Fruit fly (Drosophila melanogaster) whole organism, pupa: ENCODE data around the gene CG17154.

Experiments
- CG10348 ChIP-seq: fragments of 200-800 bp; sonication (Bioruptor generic); IDR thresholded peaks from 2 replicates; pipeline ENCODE4 v1.3.6; 2022; ENCODE audit warnings: missing biosample characterization, missing genetic modification characterization
- CG12605 ChIP-seq: fragments of 200-800 bp; sonication (Bioruptor generic); IDR thresholded peaks from 2 replicates; pipeline ENCODE4 v1.3.6; 2022; ENCODE audit warnings: missing biosample characterization, missing genetic modification characterization
- CG13204 ChIP-seq: fragments of 200-800 bp; sonication (Bioruptor generic); optimal IDR thresholded peaks from 2 replicates; lab custom pipeline; 2018; ENCODE audit warnings: missing biosample characterization, mild to moderate bottlenecking, missing genetic modification characterization, moderate library complexity
- CG14655 ChIP-seq: fragments of 200-800 bp; sonication (Bioruptor generic); optimal IDR thresholded peaks from 3 replicates; lab custom pipeline; 2017; ENCODE audit warnings: mild to moderate bottlenecking, missing biosample characterization, missing genetic modification reagents, missing genetic modification characterization
- CG15710 ChIP-seq: fragments of 200-800 bp; sonication (Bioruptor generic); optimal IDR thresholded peaks from 2 replicates; lab custom pipeline; 2018; ENCODE audit warnings: missing biosample characterization, mild to moderate bottlenecking, missing genetic modification characterization, moderate library complexity
- CG17806 ChIP-seq: fragments of 200-800 bp; sonication (Bioruptor generic); optimal IDR thresholded peaks from 2 replicates; lab custom pipeline; 2018; ENCODE audit warnings: missing biosample characterization, mild to moderate bottlenecking, missing genetic modification characterization, moderate library complexity
- CG32121 ChIP-seq: fragments of 200-800 bp; sonication (Bioruptor generic); IDR thresholded peaks from 2 replicates; pipeline ENCODE4 v1.3.6; 2022; ENCODE audit warnings: missing biosample characterization, missing genetic modification characterization
- CG34367 ChIP-seq: fragments of 200-800 bp; sonication (Bioruptor generic); optimal IDR thresholded peaks from 2 replicates; lab custom pipeline; 2018; ENCODE audit warnings: missing biosample characterization, mild to moderate bottlenecking, missing genetic modification characterization
- CG4496 ChIP-seq: fragments of 200-800 bp; sonication (Bioruptor generic); IDR thresholded peaks from 3 replicates; pipeline ENCODE4 v1.3.6; 2022; ENCODE audit warnings: missing biosample characterization, missing genetic modification characterization
- CG8159 ChIP-seq: fragments of 200-800 bp; sonication (Bioruptor generic); optimal IDR thresholded peaks from 3 replicates; lab custom pipeline; 2018; ENCODE audit warnings: missing biosample characterization, mild to moderate bottlenecking, missing genetic modification characterization, moderate library complexity
- CG8301 ChIP-seq: fragments of 200-800 bp; sonication (Bioruptor generic); optimal IDR thresholded peaks from 2 replicates; lab custom pipeline; 2018; ENCODE audit warnings: missing biosample characterization, mild to moderate bottlenecking, missing genetic modification characterization
- CG9948 ChIP-seq: fragments of 200-800 bp; sonication (Bioruptor generic); optimal IDR thresholded peaks from 2 replicates; lab custom pipeline; 2018; ENCODE audit warnings: missing biosample characterization, mild to moderate bottlenecking, missing genetic modification characterization, moderate library complexity
- D1 ChIP-seq: fragments of 200-800 bp; sonication (Bioruptor generic); optimal IDR thresholded peaks from 2 replicates; lab custom pipeline; 2018; ENCODE audit warnings: missing biosample characterization, mild to moderate bottlenecking, missing genetic modification characterization, moderate library complexity
- EcR ChIP-seq: fragments of 200-800 bp; sonication (Bioruptor generic); optimal IDR thresholded peaks from 3 replicates; lab custom pipeline; 2019; ENCODE audit warnings: missing biosample characterization, missing genetic modification characterization, mild to moderate bottlenecking, moderate library complexity, missing genetic modification reagents
- Ets98B ChIP-seq: fragments of 200-800 bp; sonication (Bioruptor generic); IDR thresholded peaks from 2 replicates; pipeline ENCODE4 v1.3.6; 2022; ENCODE audit warnings: missing biosample characterization, missing genetic modification characterization
- Pif1A ChIP-seq: fragments of 200-800 bp; sonication (Bioruptor generic); optimal IDR thresholded peaks from 3 replicates; lab custom pipeline; 2016; ENCODE audit warnings: missing biosample characterization, missing genetic modification characterization
- Pif1B ChIP-seq: fragments of 200-800 bp; sonication (Bioruptor generic); optimal IDR thresholded peaks from 3 replicates; lab custom pipeline; 2016; ENCODE audit warnings: missing biosample characterization, missing genetic modification characterization
- Snoo ChIP-seq: fragments of 200-800 bp; sonication (Bioruptor generic); optimal IDR thresholded peaks from 3 replicates; lab custom pipeline; 2017; ENCODE audit warnings: missing biosample characterization, mild to moderate bottlenecking, missing genetic modification characterization, inconsistent platforms
- fd96Ca ChIP-seq: fragments of 200-800 bp; sonication (Bioruptor generic); IDR thresholded peaks from 3 replicates; pipeline ENCODE4 v1.3.6; 2022; ENCODE audit warnings: missing biosample characterization, missing genetic modification characterization
- gl ChIP-seq: fragments of 200-800 bp; sonication (Bioruptor generic); optimal IDR thresholded peaks from 2 replicates; lab custom pipeline; 2018; ENCODE audit warnings: missing biosample characterization, mild to moderate bottlenecking, missing genetic modification characterization
- rn ChIP-seq: fragments of 200-800 bp; sonication (Bioruptor generic); IDR thresholded peaks from 2 replicates; pipeline ENCODE4 v1.3.6; 2022; ENCODE audit warnings: missing biosample characterization, missing genetic modification characterization

The CG17154 gene

DNA sequence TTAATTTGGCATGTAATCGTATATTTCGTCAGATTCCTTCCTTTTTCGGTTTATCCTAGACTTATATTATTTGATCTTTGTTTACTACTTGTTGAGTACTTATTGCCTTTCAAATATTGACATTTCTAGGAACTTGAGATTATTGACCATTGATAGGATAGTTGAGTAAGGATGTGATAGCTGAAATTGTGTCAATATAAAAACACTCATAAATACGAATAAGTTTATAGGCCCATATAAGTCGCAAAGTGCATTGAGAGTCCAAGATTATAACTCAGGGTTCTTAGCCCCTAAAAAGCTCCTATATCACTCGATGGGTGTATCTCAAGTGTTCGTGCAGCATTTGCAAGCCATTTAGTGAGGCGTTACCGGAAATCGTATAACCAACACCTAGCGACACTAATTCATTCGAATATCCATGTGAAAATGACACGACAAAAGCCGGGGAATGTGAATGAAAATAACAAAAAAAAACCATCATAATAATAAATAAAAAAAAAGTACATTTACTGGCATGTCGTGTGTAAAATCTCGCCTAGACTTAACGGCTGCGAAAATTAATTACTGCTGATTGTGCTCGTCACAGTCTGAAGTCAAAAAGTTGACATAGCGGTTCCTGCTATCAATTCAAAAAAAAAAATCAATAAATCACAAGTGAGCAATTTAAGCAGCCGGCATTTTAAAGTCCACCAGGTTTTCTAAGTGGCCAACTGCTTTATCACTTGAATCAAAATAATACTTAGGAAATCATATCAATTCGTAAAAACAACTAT, 14.4 kb upstream of the CG17154 start:
- TF ChIP-seq CG8159 (tag; lab: Kevin White, UChicago) (no peak), CG10348 (GFP tag; lab: Robert Waterston, UW) (no peak), EcR (no peak), CG9948 (tag; lab: Kevin White, UChicago) (no peak), CG14655 (GFP tag; lab: Kevin White, UChicago) (no peak), CG12605 (GFP tag; lab: Robert Waterston, UW) (no peak), Pif1B (no peak), rn (no peak), CG15710 (tag; lab: Kevin White, UChicago) (no peak), fd96Ca (no peak), CG13204 (GFP tag; lab: Kevin White, UChicago) (no peak)
- TF ChIP-seq, all 21 proteins: peak for 0

DNA sequence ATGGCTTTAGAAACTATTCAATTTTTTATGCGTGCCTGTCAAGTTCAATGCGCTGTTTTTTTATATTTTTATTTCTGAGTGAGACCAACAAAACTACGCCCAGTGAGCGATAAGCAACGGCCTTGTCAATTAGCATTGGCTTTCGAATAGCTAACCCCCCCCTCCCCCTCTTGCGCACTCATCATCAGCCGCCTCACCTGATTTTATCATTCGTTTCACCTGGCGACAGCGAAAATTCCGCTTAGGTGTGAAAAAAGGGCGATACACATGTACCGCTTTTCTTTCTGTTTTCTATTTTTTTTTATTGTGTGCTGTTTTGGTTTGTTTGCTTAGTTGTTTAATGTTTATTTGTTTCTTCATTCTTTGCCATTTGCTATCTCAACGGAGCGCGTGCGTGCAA, 13.5 kb upstream of the CG17154 start:
- TF ChIP-seq EcR, result no peak
- TF ChIP-seq Pif1B, result no peak
- no peak for TF ChIP-seq CG17806 (tag; lab: Kevin White, UChicago)
- no peak for TF ChIP-seq CG8301 (tag; lab: Kevin White, UChicago)
- no peak for TF ChIP-seq CG13204 (GFP tag; lab: Kevin White, UChicago)
- TF ChIP-seq Ets98B (GFP tag; lab: Robert Waterston, UW), result no peak

DNA sequence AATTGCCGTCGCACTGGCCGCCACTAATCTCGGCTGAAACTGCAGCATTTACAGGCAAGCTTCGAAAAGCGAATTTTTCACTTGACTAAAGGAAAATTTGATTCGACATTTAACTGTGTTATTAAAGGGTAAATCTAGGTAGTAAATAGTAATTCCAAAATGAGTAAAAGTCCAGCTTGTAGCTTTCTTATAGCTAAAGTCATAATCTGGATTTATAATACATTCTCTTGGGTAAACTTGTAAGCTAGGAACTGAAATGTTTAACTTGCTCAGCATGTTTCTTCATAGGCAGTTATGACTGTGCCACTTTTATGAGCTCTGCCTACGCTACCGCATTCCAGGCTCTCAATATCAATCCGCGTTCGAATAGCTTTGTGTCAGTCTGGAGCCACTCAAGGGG, 12.1 kb upstream of the CG17154 start:
- TF ChIP-seq CG32121 (peak; percentile 33; the same call in 1 of the 2 replicates), Pif1A (GFP tag; lab: Kevin White, UChicago) (peak; percentile 11), CG14655 (GFP tag; lab: Kevin White, UChicago) (peak; percentile 5), CG4496 (GFP tag; lab: Robert Waterston, UW) (no peak), CG8301 (tag; lab: Kevin White, UChicago) (peak; percentile 37), gl (tag; lab: Kevin White, UChicago) (no peak), Ets98B (GFP tag; lab: Robert Waterston, UW) (peak; percentile 28)

DNA sequence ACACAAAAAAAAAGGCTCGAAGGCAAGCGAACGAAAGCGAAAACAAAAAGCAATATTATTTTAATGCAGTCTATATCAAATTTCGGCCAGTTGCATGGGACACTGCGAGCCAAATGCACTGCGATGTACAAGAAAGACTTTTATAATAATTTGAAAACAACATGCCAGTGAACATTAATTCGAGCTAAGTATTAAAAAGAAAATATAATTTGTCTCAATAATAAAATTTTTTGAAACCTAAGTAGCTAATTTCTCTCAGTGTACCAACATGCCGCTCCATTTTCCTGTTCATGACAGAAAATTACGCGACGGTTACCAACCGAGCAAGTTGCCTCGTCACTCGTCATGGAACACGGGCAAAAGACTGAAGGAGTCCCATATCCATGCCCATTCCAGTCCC, 11.1 kb upstream of the CG17154 start:
- TF ChIP-seq CG32121 (peak; percentile 85), CG8159 (tag; lab: Kevin White, UChicago) (peak; percentile 83), D1 (tag; lab: Kevin White, UChicago) (peak; percentile 64), CG4496 (GFP tag; lab: Robert Waterston, UW) (peak; percentile 78), CG8301 (tag; lab: Kevin White, UChicago) (peak; percentile 79), fd96Ca (peak; percentile 84), Pif1B (peak; percentile 71), CG9948 (tag; lab: Kevin White, UChicago) (peak; percentile 80), CG14655 (GFP tag; lab: Kevin White, UChicago) (peak; percentile 86), gl (tag; lab: Kevin White, UChicago) (peak; percentile 5), CG34367 (tag; lab: Kevin White, UChicago) (peak; percentile 73), CG13204 (GFP tag; lab: Kevin White, UChicago) (peak; percentile 46), Snoo (peak; percentile 63), CG15710 (tag; lab: Kevin White, UChicago) (peak; percentile 76), EcR (no peak), Ets98B (GFP tag; lab: Robert Waterston, UW) (peak; percentile 84), Pif1A (GFP tag; lab: Kevin White, UChicago) (peak; percentile 61), CG10348 (GFP tag; lab: Robert Waterston, UW) (0 out of 2 replicates have a peak, but pooled peaks have one; percentile 29), rn (peak; percentile 60; the same call in 1 of the 2 replicates), CG12605 (GFP tag; lab: Robert Waterston, UW) (peak; percentile 86), CG17806 (tag; lab: Kevin White, UChicago) (peak; percentile 85)

DNA sequence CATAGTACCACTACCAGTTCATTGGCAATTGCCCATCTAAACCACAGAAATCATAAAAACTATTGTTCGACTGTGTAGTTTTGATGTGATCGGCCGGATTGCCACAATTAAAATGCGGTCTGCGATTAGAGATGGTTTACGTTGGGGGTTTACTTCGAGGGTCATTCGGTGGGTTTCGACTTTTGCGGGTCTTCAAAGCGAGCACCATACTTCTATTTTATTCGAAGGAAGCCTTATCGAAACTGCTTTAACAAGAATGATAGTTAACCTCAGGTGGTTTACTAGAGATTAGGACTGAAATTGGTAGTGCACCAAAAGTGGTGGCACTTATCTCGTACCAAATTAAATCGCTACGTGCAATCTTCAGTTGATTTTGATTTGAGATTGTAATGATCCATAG, 10.5 kb upstream of the CG17154 start:
- TF ChIP-seq Snoo, result no peak
- no peak for TF ChIP-seq CG32121
- no peak for TF ChIP-seq CG8301 (tag; lab: Kevin White, UChicago)
- no peak for TF ChIP-seq CG13204 (GFP tag; lab: Kevin White, UChicago)
- no peak for TF ChIP-seq CG9948 (tag; lab: Kevin White, UChicago)
- TF ChIP-seq fd96Ca, result no peak
- no peak for TF ChIP-seq CG15710 (tag; lab: Kevin White, UChicago)

DNA sequence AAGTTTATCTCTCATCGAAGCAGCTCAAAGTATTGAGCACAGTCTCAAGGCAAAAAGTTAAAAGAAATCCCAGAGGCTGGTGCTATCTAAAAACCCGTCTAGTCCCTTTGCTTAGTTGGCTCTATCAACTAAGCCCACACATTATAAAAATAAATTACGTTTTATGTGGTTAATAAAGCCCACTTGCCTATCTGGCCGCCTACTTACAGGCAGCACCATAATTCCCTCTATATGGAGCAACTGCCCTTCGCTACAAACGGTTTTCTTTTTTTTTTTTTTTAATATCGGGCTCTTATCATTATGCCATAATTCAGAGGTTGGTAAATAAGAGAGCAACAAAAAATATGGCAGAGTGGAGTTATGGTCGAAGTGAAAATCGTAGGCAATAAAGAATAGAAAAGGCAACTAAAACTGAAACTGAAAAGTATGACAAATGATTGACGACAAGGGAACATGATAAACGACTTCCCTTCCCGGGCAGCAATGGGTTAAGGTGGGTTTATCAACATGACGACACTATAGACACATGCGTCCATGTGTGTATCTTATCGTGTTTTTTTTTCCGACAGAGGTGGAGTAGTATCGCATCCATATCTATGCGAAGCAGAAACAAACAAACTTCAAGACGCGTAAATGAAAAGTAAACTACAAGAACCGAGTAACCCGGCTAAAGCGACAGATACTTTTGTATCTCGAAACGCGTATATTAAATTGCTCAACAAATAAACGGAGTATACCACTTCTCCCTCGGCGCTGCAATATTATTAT, 9.7 kb upstream of the CG17154 start:
- TF ChIP-seq EcR (peak; percentile 26), Pif1A (GFP tag; lab: Kevin White, UChicago) (no peak), CG8159 (tag; lab: Kevin White, UChicago) (peak; percentile 14)
- TF ChIP-seq, all 21 proteins: peak for 2
